Fruit fly (Drosophila melanogaster) whole organism, embryonic: Measurements from ENCODE around the gene Pcmt.
A peak's percentile ranks its signal among the peaks of the same experiment; 100 is the strongest.

ENCODE experiments used
- Atf6 ChIP-seq: fragments of 200-800 bp; sonication (Bioruptor generic); IDR thresholded peaks from 2 replicates; pipeline ENCODE4 v1.3.6; 2022; ENCODE audit warnings: missing biosample characterization, missing genetic modification characterization
- B-H1 ChIP-seq: fragments of 200-800 bp; sonication (Bioruptor generic); IDR thresholded peaks from 3 replicates; pipeline ENCODE4 v1.3.6; 2022; ENCODE audit warnings: missing biosample characterization, missing genetic modification characterization
- CG1024 ChIP-seq: fragments of 200-800 bp; sonication (Bioruptor generic); IDR thresholded peaks from 2 replicates; pipeline ENCODE4 v1.3.6; 2022; ENCODE audit warnings: missing biosample characterization, missing genetic modification characterization
- CG10543 ChIP-seq: fragments of 200-800 bp; sonication (Bioruptor generic); optimal IDR thresholded peaks from 3 replicates; lab custom pipeline; 2017; ENCODE audit warnings: missing biosample characterization, mild to moderate bottlenecking, missing genetic modification characterization, moderate library complexity
- CG11085 ChIP-seq: fragments of 200-800 bp; sonication (Bioruptor generic); IDR thresholded peaks from 2 replicates; pipeline ENCODE4 v1.3.6; 2022; ENCODE audit warnings: missing biosample characterization, missing genetic modification characterization
- CG11456 ChIP-seq: fragments of 200-800 bp; sonication (Bioruptor generic); IDR thresholded peaks from 3 replicates; pipeline ENCODE4 v1.3.6; 2022; ENCODE audit warnings: missing biosample characterization, missing genetic modification characterization
- CG14965 ChIP-seq: fragments of 200-800 bp; sonication (Bioruptor generic); optimal IDR thresholded peaks from 2 replicates; lab custom pipeline; 2016; ENCODE audit warnings: missing biosample characterization, missing genetic modification characterization, borderline replicate concordance
- CG1602 ChIP-seq: fragments of 200-800 bp; sonication (Bioruptor generic); optimal IDR thresholded peaks from 3 replicates; lab custom pipeline; 2016; ENCODE audit warnings: missing biosample characterization, missing genetic modification characterization
- CG30020 ChIP-seq: fragments of 200-800 bp; optimal IDR thresholded peaks from 2 replicates; lab custom pipeline; 2019; ENCODE audit warnings: missing biosample characterization, mild to moderate bottlenecking, missing genetic modification characterization, moderate library complexity
- CG32767 ChIP-seq: fragments of 200-800 bp; sonication (Bioruptor generic); IDR thresholded peaks from 2 replicates; pipeline ENCODE4 v1.3.6; 2022; ENCODE audit warnings: missing biosample characterization, missing genetic modification characterization
- CG32772 ChIP-seq: fragments of 200-800 bp; sonication (Bioruptor generic); IDR thresholded peaks from 2 replicates; pipeline ENCODE4 v1.3.6; 2022; ENCODE audit warnings: missing biosample characterization, missing genetic modification characterization
- CG3407 ChIP-seq: fragments of 200-800 bp; sonication (Bioruptor generic); optimal IDR thresholded peaks from 2 replicates; lab custom pipeline; 2018; ENCODE audit warnings: missing biosample characterization, mild to moderate bottlenecking, missing genetic modification characterization
- CG6854 ChIP-seq: fragments of 200-800 bp; sonication (Bioruptor generic); optimal IDR thresholded peaks from 3 replicates; lab custom pipeline; 2017; ENCODE audit warnings: missing biosample characterization, mild to moderate bottlenecking, missing genetic modification characterization
- CG7745 ChIP-seq: fragments of 200-800 bp; sonication (Bioruptor generic); optimal IDR thresholded peaks from 2 replicates; lab custom pipeline; 2018; ENCODE audit warnings: missing biosample characterization, mild to moderate bottlenecking, missing genetic modification characterization, moderate library complexity
- CG7963 ChIP-seq: fragments of 200-800 bp; sonication (Bioruptor generic); IDR thresholded peaks from 3 replicates; pipeline ENCODE4 v1.3.6; 2022; ENCODE audit warnings: missing biosample characterization, missing genetic modification characterization; ENCODE audit not compliant: partially characterized antibody
- CG8359 ChIP-seq: fragments of 200-800 bp; sonication (Bioruptor generic); optimal IDR thresholded peaks from 2 replicates; lab custom pipeline; 2017; ENCODE audit warnings: missing biosample characterization, mild to moderate bottlenecking, missing genetic modification characterization, borderline replicate concordance
- CG8944 ChIP-seq: fragments of 200-800 bp; sonication (Bioruptor generic); optimal IDR thresholded peaks from 3 replicates; lab custom pipeline; 2016; ENCODE audit warnings: missing biosample characterization, missing genetic modification characterization
- CG9932 ChIP-seq: fragments of 200-800 bp; sonication (Bioruptor generic); IDR thresholded peaks from 2 replicates; pipeline ENCODE4 v1.3.6; 2022; ENCODE audit warnings: missing biosample characterization, missing genetic modification characterization
- Dip2 ChIP-seq: fragments of 200-800 bp; sonication (Bioruptor generic); IDR thresholded peaks from 2 replicates; pipeline ENCODE4 v1.3.6; 2022; ENCODE audit warnings: missing biosample characterization, missing genetic modification characterization
- Drgx ChIP-seq: fragments of 200-800 bp; sonication (Bioruptor generic); IDR thresholded peaks from 2 replicates; pipeline ENCODE4 v1.3.6; 2022; ENCODE audit warnings: missing biosample characterization, missing genetic modification characterization
- ERR ChIP-seq: fragments of 200-800 bp; sonication (Bioruptor generic); optimal IDR thresholded peaks from 2 replicates; lab custom pipeline; 2016; ENCODE audit warnings: missing biosample characterization, missing genetic modification characterization
- HmgZ ChIP-seq: fragments of 200-800 bp; sonication (Bioruptor generic); optimal IDR thresholded peaks from 2 replicates; lab custom pipeline; 2018; ENCODE audit warnings: missing biosample characterization, mild to moderate bottlenecking, missing genetic modification characterization
- Hmx ChIP-seq: fragments of 200-800 bp; sonication (Bioruptor generic); optimal IDR thresholded peaks from 2 replicates; lab custom pipeline; 2016; ENCODE audit warnings: missing biosample characterization, missing genetic modification characterization
- Lhr ChIP-seq: fragments of 200-800 bp; sonication (Bioruptor generic); optimal IDR thresholded peaks from 3 replicates; lab custom pipeline; 2017; ENCODE audit warnings: mild to moderate bottlenecking, missing biosample characterization, missing genetic modification reagents, missing genetic modification characterization
- NC2α ChIP-seq: fragments of 200-800 bp; sonication (Bioruptor generic); optimal IDR thresholded peaks from 2 replicates; lab custom pipeline; 2016; ENCODE audit warnings: missing biosample characterization, missing genetic modification characterization
- Rfx ChIP-seq: fragments of 200-800 bp; sonication (Bioruptor generic); IDR thresholded peaks from 2 replicates; pipeline ENCODE4 v1.3.6; 2022; ENCODE audit warnings: missing biosample characterization, missing genetic modification characterization
- Sox100B ChIP-seq: fragments of 200-800 bp; sonication (Bioruptor generic); optimal IDR thresholded peaks from 3 replicates; lab custom pipeline; 2018; ENCODE audit warnings: missing biosample characterization, mild to moderate bottlenecking, missing genetic modification characterization
- Stat92E ChIP-seq, 3 experiments: fragments of >200 bp in 2 of 3; fragments of 200-800 bp in 1 of 3; sonication (Bioruptor generic) in 1 of 3; optimal IDR thresholded peaks; 2 replicates each; lab custom pipeline; 2017 to 2019; ENCODE audit warnings: missing biosample characterization in 3 of 3, missing genetic modification characterization in 3 of 3, mild to moderate bottlenecking in 1 of 3, moderate library complexity in 1 of 3
- TFAM ChIP-seq: fragments of 200-800 bp; sonication (Bioruptor generic); optimal IDR thresholded peaks from 2 replicates; lab custom pipeline; 2017; ENCODE audit warnings: missing biosample characterization, missing genetic modification characterization, inconsistent platforms
- abd-A ChIP-seq: fragments of 200-800 bp; sonication (Bioruptor generic); optimal IDR thresholded peaks from 3 replicates; lab custom pipeline; 2019; ENCODE audit warnings: missing biosample characterization, mild to moderate bottlenecking, missing genetic modification characterization, moderate library complexity
- amos ChIP-seq: fragments of 200-800 bp; sonication (Bioruptor generic); IDR thresholded peaks from 2 replicates; pipeline ENCODE4 v1.3.6; 2022; ENCODE audit warnings: missing biosample characterization, missing genetic modification characterization; ENCODE audit not compliant: partially characterized antibody
- ase ChIP-seq: fragments of 200-800 bp; sonication (Bioruptor generic); IDR thresholded peaks from 3 replicates; pipeline ENCODE4 v1.3.6; 2022; ENCODE audit warnings: missing biosample characterization, missing genetic modification characterization
- ash1 ChIP-seq: fragments of 200-800 bp; sonication (Bioruptor generic); optimal IDR thresholded peaks from 2 replicates; lab custom pipeline; 2018; ENCODE audit warnings: missing biosample characterization, mild to moderate bottlenecking, missing genetic modification characterization
- bcd ChIP-seq: fragments of 200-800 bp; sonication (Bioruptor generic); optimal IDR thresholded peaks from 2 replicates; lab custom pipeline; 2017; ENCODE audit warnings: missing biosample characterization, mild to moderate bottlenecking, missing genetic modification characterization
- bsh ChIP-seq, 2 experiments: fragments of 200-800 bp; sonication (Bioruptor generic); optimal IDR thresholded peaks; 2 replicates each; lab custom pipeline; 2017 to 2018; ENCODE audit warnings: mild to moderate bottlenecking in 2 of 2, missing biosample characterization in 2 of 2, missing genetic modification characterization in 2 of 2, moderate library complexity in 1 of 2
- croc ChIP-seq: fragments of 200-800 bp; sonication (Bioruptor generic); conservative IDR thresholded peaks from 3 replicates; pipeline ENCODE4 v1.3.6; 2022; ENCODE audit warnings: missing biosample characterization, missing genetic modification characterization
- dm ChIP-seq: fragments of 200-800 bp; sonication (Bioruptor generic); optimal IDR thresholded peaks from 3 replicates; lab custom pipeline; 2016; ENCODE audit warnings: missing biosample characterization, missing genetic modification characterization
- gce ChIP-seq: fragments of 200-800 bp; sonication (Bioruptor generic); IDR thresholded peaks from 3 replicates; pipeline ENCODE4 v1.3.6; 2022; ENCODE audit warnings: missing biosample characterization, missing genetic modification characterization
- h ChIP-seq: fragments of >200 bp; optimal IDR thresholded peaks from 2 replicates; lab custom pipeline; 2017
- ham ChIP-seq: fragments of 200-800 bp; sonication (Bioruptor generic); IDR thresholded peaks from 2 replicates; pipeline ENCODE4 v1.3.6; 2022; ENCODE audit warnings: missing biosample characterization, missing genetic modification characterization
- luna ChIP-seq: fragments of 200-800 bp; sonication (Bioruptor generic); optimal IDR thresholded peaks from 2 replicates; lab custom pipeline; 2016; ENCODE audit warnings: missing biosample characterization, missing genetic modification characterization
- maf-S ChIP-seq: fragments of 200-800 bp; sonication (Bioruptor generic); optimal IDR thresholded peaks from 2 replicates; lab custom pipeline; 2016; ENCODE audit warnings: missing biosample characterization, missing genetic modification characterization
- mld ChIP-seq: fragments of 200-800 bp; sonication (Bioruptor generic); IDR thresholded peaks from 3 replicates; pipeline ENCODE4 v1.3.6; 2022; ENCODE audit warnings: missing biosample characterization, missing genetic modification characterization; ENCODE audit not compliant: partially characterized antibody
- nom ChIP-seq: fragments of 200-800 bp; sonication (Bioruptor generic); optimal IDR thresholded peaks from 2 replicates; lab custom pipeline; 2017; ENCODE audit warnings: missing biosample characterization, missing genetic modification characterization, mild to moderate bottlenecking, moderate library complexity, missing genetic modification reagents
- onecut ChIP-seq: fragments of 200-800 bp; sonication (Bioruptor generic); IDR thresholded peaks from 2 replicates; pipeline ENCODE4 v1.3.6; 2022; ENCODE audit warnings: missing biosample characterization, missing genetic modification characterization
- sc ChIP-seq, 3 experiments: fragments of >200 bp in 2 of 3; fragments of 200-800 bp in 1 of 3; sonication (Bioruptor generic) in 1 of 3; optimal IDR thresholded peaks; 2 replicates in 2 of 3; 3 replicates in 1 of 3; lab custom pipeline; 2017; ENCODE audit warnings: mild to moderate bottlenecking in 1 of 3, missing biosample characterization in 1 of 3, missing genetic modification characterization in 1 of 3, missing genetic modification reagents in 1 of 3
- schlank ChIP-seq: fragments of 200-800 bp; sonication (Bioruptor generic); optimal IDR thresholded peaks from 2 replicates; lab custom pipeline; 2018; ENCODE audit warnings: missing biosample characterization, mild to moderate bottlenecking, missing genetic modification characterization
- sr ChIP-seq: fragments of 200-800 bp; sonication (Bioruptor generic); IDR thresholded peaks from 3 replicates; pipeline ENCODE4 v1.3.6; 2022; ENCODE audit warnings: missing biosample characterization, missing genetic modification characterization
- stwl ChIP-seq: fragments of 200-800 bp; sonication (Bioruptor generic); optimal IDR thresholded peaks from 3 replicates; lab custom pipeline; 2018; ENCODE audit warnings: missing biosample characterization, mild to moderate bottlenecking, missing genetic modification characterization, moderate library complexity
- sug ChIP-seq: fragments of 200-800 bp; optimal IDR thresholded peaks from 2 replicates; lab custom pipeline; 2019; ENCODE audit warnings: missing biosample characterization, mild to moderate bottlenecking, missing genetic modification characterization, moderate library complexity
- wor ChIP-seq: fragments of 200-800 bp; sonication (Bioruptor generic); IDR thresholded peaks from 2 replicates; pipeline ENCODE4 v1.3.6; 2022; ENCODE audit warnings: missing biosample characterization, missing genetic modification characterization

Pcmt gene

DNA sequence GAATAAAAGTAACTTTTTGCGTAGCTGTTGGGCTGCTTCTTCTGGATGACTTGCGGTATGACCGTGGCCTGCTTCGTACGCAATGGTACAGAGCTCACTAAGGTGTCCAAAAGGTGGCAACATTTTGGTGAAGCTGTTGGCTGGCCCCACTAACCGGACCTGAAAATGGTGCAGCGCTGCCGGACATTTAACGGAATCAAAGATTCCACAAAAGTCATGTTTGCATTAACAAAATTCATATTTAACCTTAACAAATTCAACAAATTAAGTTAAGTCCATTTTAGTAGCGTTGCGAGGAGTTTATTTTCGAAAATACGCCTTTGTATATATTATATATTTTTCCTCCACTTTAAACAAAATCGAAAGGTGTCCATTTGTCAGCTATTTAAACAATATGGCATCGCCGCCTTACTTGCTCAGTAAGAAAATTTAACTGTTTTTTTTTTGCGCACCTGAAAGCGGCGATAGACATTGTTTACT lies 47.0 kb upstream of the Pcmt start, which contains the start of the genes kra and SecS (continued):
- no peak for TF ChIP-seq Drgx (GFP tag; lab: Robert Waterston, UW)
- peak; percentile 63 for TF ChIP-seq bcd (GFP tag; lab: Kevin White, UChicago)
- no peak for TF ChIP-seq Stat92E (GFP tag; optimal IDR thresholded peaks at IDR 0.05; lab: Kevin White, UChicago)
- no peak for TF ChIP-seq CG1024
- TF ChIP-seq sr (GFP tag; lab: Robert Waterston, UW) = no peak
- no peak for TF ChIP-seq CG3407
- no peak for TF ChIP-seq h (lab: Kevin White, UChicago)
- TF ChIP-seq Dip2 = no peak
- no peak for TF ChIP-seq TFAM (GFP tag; lab: Kevin White, UChicago)
- TF ChIP-seq Lhr (GFP tag; lab: Kevin White, UChicago) = peak; percentile 85
- no peak for TF ChIP-seq NC2α (GFP tag; lab: Kevin White, UChicago)
- TF ChIP-seq Hmx (GFP tag; lab: Kevin White, UChicago) = no peak
- TF ChIP-seq mld = no peak
- TF ChIP-seq Rfx = no peak
- no peak for TF ChIP-seq CG11085 (GFP tag; lab: Robert Waterston, UW)
- TF ChIP-seq amos (GFP tag; lab: Robert Waterston, UW) = no peak
- TF ChIP-seq CG14965 (GFP tag; lab: Kevin White, UChicago) = no peak
- TF ChIP-seq CG32772 (GFP tag; lab: Robert Waterston, UW) = no peak
- no peak for TF ChIP-seq CG8359
- no peak for TF ChIP-seq ERR (GFP tag; lab: Kevin White, UChicago)
- no peak for TF ChIP-seq CG7963 (GFP tag; lab: Robert Waterston, UW)
- TF ChIP-seq CG11456 (GFP tag; lab: Robert Waterston, UW) = no peak
- peak; percentile 37 for TF ChIP-seq sug (tag; lab: Kevin White, UChicago)
- TF ChIP-seq abd-A (tag; lab: Kevin White, UChicago) = no peak
- TF ChIP-seq CG1602 = peak; percentile 53
- TF ChIP-seq ash1 (GFP tag; lab: Kevin White, UChicago) = peak; percentile 20
- peak; percentile 60 for TF ChIP-seq CG30020
- TF ChIP-seq ham (GFP tag; lab: Robert Waterston, UW) = no peak
- TF ChIP-seq onecut (GFP tag; lab: Robert Waterston, UW) = no peak
- peak in 1 of 2 experiments; percentile 53 for TF ChIP-seq bsh (GFP tag; optimal IDR thresholded peaks at IDR 0.05; lab: Kevin White, UChicago)
- no peak for TF ChIP-seq B-H1 (GFP tag; lab: Robert Waterston, UW)
- no peak for TF ChIP-seq CG32767 (GFP tag; lab: Robert Waterston, UW)
- no peak for TF ChIP-seq CG9932 (GFP tag; lab: Robert Waterston, UW)
- TF ChIP-seq Atf6 (GFP tag; lab: Robert Waterston, UW) = no peak
- TF ChIP-seq CG10543 (GFP tag; lab: Kevin White, UChicago) = no peak
- no peak for TF ChIP-seq croc
- no peak for TF ChIP-seq luna (GFP tag; lab: Kevin White, UChicago)
- TF ChIP-seq dm (GFP tag; lab: Kevin White, UChicago) = no peak
- no peak for TF ChIP-seq CG6854
- no peak for TF ChIP-seq ase
- no peak for TF ChIP-seq gce
- peak; percentile 66 for TF ChIP-seq maf-S
- peak; percentile 1 for TF ChIP-seq nom
- TF ChIP-seq wor = no peak
- peak; percentile 86 for TF ChIP-seq stwl (tag; lab: Kevin White, UChicago)
- peak; percentile 63 for TF ChIP-seq HmgZ (tag; lab: Kevin White, UChicago)
- peak; percentile 71 for TF ChIP-seq Sox100B (GFP tag; lab: Kevin White, UChicago)
- peak; percentile 30 for TF ChIP-seq schlank (tag; lab: Kevin White, UChicago)
- no peak for TF ChIP-seq sc (optimal IDR thresholded peaks at IDR 0.05; lab: Kevin White, UChicago)
- TF ChIP-seq sc (GFP tag; optimal IDR thresholded peaks at IDR 0.05; lab: Kevin White, UChicago) = no peak
- no peak for TF ChIP-seq CG7745 (tag; lab: Kevin White, UChicago)
- peak; percentile 32 for TF ChIP-seq CG8944
